Fruit fly (Drosophila melanogaster) whole organism, prepupa: Measurements from ENCODE around the gene Smvt.

ENCODE experiments used
- CG10631 ChIP-seq: fragments of 200-800 bp; sonication (Bioruptor generic); optimal IDR thresholded peaks from 2 replicates; lab custom pipeline; 2016; ENCODE audit warnings: missing biosample characterization, missing genetic modification characterization
- CG10669 ChIP-seq: fragments of 200-800 bp; sonication (Bioruptor generic); optimal IDR thresholded peaks from 3 replicates; lab custom pipeline; 2018; ENCODE audit warnings: missing biosample characterization, mild to moderate bottlenecking, missing genetic modification characterization, moderate library complexity
- CG11902 ChIP-seq: fragments of 200-800 bp; sonication (Bioruptor generic); optimal IDR thresholded peaks from 3 replicates; lab custom pipeline; 2016; ENCODE audit warnings: missing biosample characterization, missing genetic modification characterization
- CG16779 ChIP-seq: fragments of 200-800 bp; sonication (Bioruptor generic); optimal IDR thresholded peaks from 3 replicates; lab custom pipeline; 2017; ENCODE audit warnings: missing biosample characterization, mild to moderate bottlenecking, missing genetic modification characterization
- CG3032 ChIP-seq: fragments of 200-800 bp; optimal IDR thresholded peaks from 2 replicates; lab custom pipeline; 2019; ENCODE audit warnings: missing biosample characterization, mild to moderate bottlenecking, missing genetic modification characterization, moderate library complexity
- CG6854 ChIP-seq: fragments of 200-800 bp; sonication (Bioruptor generic); optimal IDR thresholded peaks from 2 replicates; lab custom pipeline; 2017; ENCODE audit warnings: missing biosample characterization, mild to moderate bottlenecking, missing genetic modification characterization
- Ets21C ChIP-seq: fragments of 200-800 bp; sonication (Bioruptor generic); optimal IDR thresholded peaks from 3 replicates; lab custom pipeline; 2016; ENCODE audit warnings: missing biosample characterization, missing genetic modification characterization
- OdsH ChIP-seq: fragments of 200-800 bp; sonication (Bioruptor generic); optimal IDR thresholded peaks from 3 replicates; lab custom pipeline; 2016; ENCODE audit warnings: missing biosample characterization, missing genetic modification characterization
- svp ChIP-seq: fragments of 200-800 bp; sonication (Bioruptor generic); peaks from one replicate; lab custom pipeline; 2016; ENCODE audit warnings: missing biosample characterization, missing genetic modification characterization

dm6 chr3R:31809622-31810021, 48.2 kb upstream of the Smvt start:
- TF ChIP-seq CG16779 (no peak), svp (GFP tag; lab: Kevin White, UChicago) (no peak), Ets21C (no peak), CG11902 (GFP tag; lab: Kevin White, UChicago) (no peak), CG3032 (tag; lab: Kevin White, UChicago) (no peak), OdsH (GFP tag; lab: Kevin White, UChicago) (no peak), CG10631 (GFP tag; lab: Kevin White, UChicago) (no peak), CG10669 (no peak), CG6854 (GFP tag; lab: Kevin White, UChicago) (no peak)
